Worm (Caenorhabditis elegans) whole organism, late embryonic: Measurements from ENCODE around the gene pept-2.

Source experiments
- K02D7.2 ChIP-seq: sonication (generic microtip); optimal IDR thresholded peaks from 2 replicates; lab custom pipeline; 2017; ENCODE audit warnings: mild to moderate bottlenecking, missing genetic modification characterization, missing compliant biosample characterization
- K09A11.1 ChIP-seq: sonication (generic microtip); optimal IDR thresholded peaks from 2 replicates; lab custom pipeline; 2017; ENCODE audit warnings: antibody characterized with exemption, mild to moderate bottlenecking, missing genetic modification characterization, missing compliant biosample characterization; ENCODE audit not compliant: insufficient read depth
- Y22D7AL.16 ChIP-seq: sonication (generic microtip); optimal IDR thresholded peaks from 2 replicates; lab custom pipeline; 2016; ENCODE audit warnings: missing genetic modification characterization, missing compliant biosample characterization
- ceh-14 ChIP-seq: sonication (generic microtip); optimal IDR thresholded peaks from 2 replicates; lab custom pipeline; 2016; ENCODE audit warnings: missing genotype, missing genetic modification characterization, missing compliant biosample characterization
- ceh-18 ChIP-seq: sonication (generic microtip); optimal IDR thresholded peaks from 2 replicates; lab custom pipeline; 2016; ENCODE audit warnings: missing genetic modification characterization, missing compliant biosample characterization
- ceh-19 ChIP-seq: fragments of 200-800 bp; sonication (Bioruptor generic); optimal IDR thresholded peaks from 2 replicates; lab custom pipeline; 2018; ENCODE audit warnings: mild to moderate bottlenecking, missing genetic modification characterization, missing compliant biosample characterization
- ceh-2 ChIP-seq: sonication (generic microtip); optimal IDR thresholded peaks from 2 replicates; lab custom pipeline; 2016; ENCODE audit warnings: missing genotype, missing genetic modification characterization, missing compliant biosample characterization
- ceh-22 ChIP-seq: sonication (generic microtip); optimal IDR thresholded peaks from 2 replicates; lab custom pipeline; 2017; ENCODE audit warnings: missing biosample characterization, missing genetic modification characterization
- ceh-30 ChIP-seq: fragments of 150-350 bp; optimal IDR thresholded peaks from 2 replicates; lab custom pipeline; 2014; ENCODE audit warnings: missing biosample characterization, missing genetic modification characterization
- ceh-31 ChIP-seq: sonication (generic microtip); optimal IDR thresholded peaks from 2 replicates; lab custom pipeline; 2016; ENCODE audit warnings: missing genetic modification characterization, missing compliant biosample characterization
- ceh-34 ChIP-seq: sonication (generic microtip); optimal IDR thresholded peaks from 2 replicates; lab custom pipeline; 2016; ENCODE audit warnings: mild to moderate bottlenecking, missing genetic modification characterization, missing compliant biosample characterization
- ceh-45 ChIP-seq: fragments of 200-800 bp; sonication (Bioruptor generic); IDR thresholded peaks from 2 replicates; pipeline ENCODE4 v1.3.6; 2022; ENCODE audit warnings: missing genetic modification reagents, missing genetic modification characterization, missing compliant biosample characterization
- ceh-48 ChIP-seq: sonication (generic microtip); optimal IDR thresholded peaks from 2 replicates; lab custom pipeline; 2016; ENCODE audit warnings: missing genetic modification characterization, inconsistent platforms, missing compliant biosample characterization
- ceh-6 ChIP-seq: fragments of 200-800 bp; sonication (Bioruptor generic); optimal IDR thresholded peaks from 2 replicates; lab custom pipeline; 2018; ENCODE audit warnings: mild to moderate bottlenecking, missing genetic modification characterization, missing compliant biosample characterization
- ceh-9 ChIP-seq: sonication (generic microtip); optimal IDR thresholded peaks from 2 replicates; lab custom pipeline; 2016; ENCODE audit warnings: mild to moderate bottlenecking, missing genetic modification characterization, inconsistent platforms, missing compliant biosample characterization
- dmd-4 ChIP-seq: sonication (generic microtip); optimal IDR thresholded peaks from 2 replicates; lab custom pipeline; 2016; ENCODE audit warnings: borderline replicate concordance, missing genetic modification characterization, missing compliant biosample characterization
- dve-1 ChIP-seq: sonication (generic microtip); optimal IDR thresholded peaks from 2 replicates; lab custom pipeline; 2017; ENCODE audit warnings: antibody characterized with exemption, mild to moderate bottlenecking, missing genetic modification characterization, missing compliant biosample characterization
- elt-2 ChIP-seq: sonication (generic microtip); optimal IDR thresholded peaks from 2 replicates; lab custom pipeline; 2016; ENCODE audit warnings: missing genetic modification reagents, missing genetic modification characterization, missing compliant biosample characterization
- elt-4 ChIP-seq: sonication (generic microtip); optimal IDR thresholded peaks from 2 replicates; lab custom pipeline; 2016; ENCODE audit warnings: missing genetic modification characterization, missing compliant biosample characterization
- ets-4 ChIP-seq: sonication (generic microtip); optimal IDR thresholded peaks from 2 replicates; lab custom pipeline; 2016; ENCODE audit warnings: missing genetic modification characterization, missing compliant biosample characterization
- fkh-10 ChIP-seq: fragments of 150-350 bp; optimal IDR thresholded peaks from 2 replicates; lab custom pipeline; 2014; ENCODE audit warnings: missing biosample characterization, missing genetic modification reagents, missing genetic modification characterization
- gmeb-2 ChIP-seq: sonication (generic microtip); optimal IDR thresholded peaks from 2 replicates; lab custom pipeline; 2016; ENCODE audit warnings: missing genetic modification characterization, inconsistent platforms, missing compliant biosample characterization
- hlh-13 ChIP-seq: fragments of 200-800 bp; sonication (Bioruptor generic); optimal IDR thresholded peaks from 2 replicates; lab custom pipeline; 2018; ENCODE audit warnings: mild to moderate bottlenecking, missing genetic modification characterization, missing compliant biosample characterization
- hlh-15 ChIP-seq: sonication (generic microtip); optimal IDR thresholded peaks from 2 replicates; lab custom pipeline; 2016; ENCODE audit warnings: missing genetic modification characterization, missing compliant biosample characterization
- hlh-6 ChIP-seq: sonication (generic microtip); optimal IDR thresholded peaks from 2 replicates; lab custom pipeline; 2016; ENCODE audit warnings: missing genotype, missing genetic modification characterization, missing compliant biosample characterization
- hlh-8 ChIP-seq: sonication (generic microtip); optimal IDR thresholded peaks from 2 replicates; lab custom pipeline; 2016; ENCODE audit warnings: missing genotype, missing genetic modification characterization, missing compliant biosample characterization
- lin-11 ChIP-seq: fragments of 200-800 bp; sonication (Bioruptor generic); optimal IDR thresholded peaks from 2 replicates; lab custom pipeline; 2018; ENCODE audit warnings: mild to moderate bottlenecking, missing genetic modification characterization, missing compliant biosample characterization
- nfya-1 ChIP-seq: sonication (generic microtip); optimal IDR thresholded peaks from 2 replicates; lab custom pipeline; 2017; ENCODE audit warnings: missing genetic modification characterization, mild to moderate bottlenecking, missing compliant biosample characterization, antibody characterized with exemption, moderate library complexity
- nhr-11 ChIP-seq: fragments of 150-350 bp; optimal IDR thresholded peaks from 2 replicates; lab custom pipeline; 2014; ENCODE audit warnings: missing biosample characterization, missing genetic modification characterization
- nhr-232 ChIP-seq: sonication (generic microtip); optimal IDR thresholded peaks from 2 replicates; lab custom pipeline; 2016; ENCODE audit warnings: missing genetic modification characterization, missing compliant biosample characterization
- npax-4 ChIP-seq: sonication (generic microtip); optimal IDR thresholded peaks from 2 replicates; lab custom pipeline; 2016; ENCODE audit warnings: missing genetic modification characterization, missing compliant biosample characterization
- pag-3 ChIP-seq: sonication (generic microtip); optimal IDR thresholded peaks from 2 replicates; lab custom pipeline; 2016; ENCODE audit warnings: missing compliant biosample characterization, missing genetic modification characterization, borderline replicate concordance
- pax-1 ChIP-seq: fragments of 150-350 bp; optimal IDR thresholded peaks from 2 replicates; lab custom pipeline; 2014; ENCODE audit warnings: missing biosample characterization, missing genetic modification characterization
- pha-4 ChIP-seq: fragments of 150-350 bp; optimal IDR thresholded peaks from 2 replicates; lab custom pipeline; 2018; ENCODE audit warnings: missing biosample characterization, missing genetic modification reagents, missing genetic modification characterization
- rnt-1 ChIP-seq: sonication (generic microtip); optimal IDR thresholded peaks from 2 replicates; lab custom pipeline; 2016; ENCODE audit warnings: missing genetic modification characterization, missing compliant biosample characterization
- sdc-2 ChIP-seq: sonication (generic microtip); optimal IDR thresholded peaks from 2 replicates; lab custom pipeline; 2016; ENCODE audit warnings: missing genotype, missing genetic modification characterization, missing compliant biosample characterization
- sox-2 ChIP-seq: fragments of 200-800 bp; sonication (Bioruptor generic); IDR thresholded peaks from 2 replicates; pipeline ENCODE4 v1.3.6; 2022; ENCODE audit warnings: missing genetic modification reagents, missing genetic modification characterization, missing compliant biosample characterization
- sox-4 ChIP-seq: sonication (generic microtip); optimal IDR thresholded peaks from 2 replicates; lab custom pipeline; 2017; ENCODE audit warnings: mild to moderate bottlenecking, missing genetic modification characterization, inconsistent platforms, missing compliant biosample characterization
- syd-9 ChIP-seq: sonication (generic microtip); optimal IDR thresholded peaks from 2 replicates; lab custom pipeline; 2016; ENCODE audit warnings: mild to moderate bottlenecking, missing genetic modification characterization, moderate library complexity, missing compliant biosample characterization
- tbx-2 ChIP-seq: sonication (generic microtip); optimal IDR thresholded peaks from 2 replicates; lab custom pipeline; 2016; ENCODE audit warnings: missing genetic modification characterization, missing compliant biosample characterization
- tbx-7 ChIP-seq: sonication (generic microtip); optimal IDR thresholded peaks from 2 replicates; lab custom pipeline; 2016; ENCODE audit warnings: missing genotype, missing genetic modification characterization, missing compliant biosample characterization
- ttx-3 ChIP-seq: sonication (generic microtip); optimal IDR thresholded peaks from 2 replicates; lab custom pipeline; 2016; ENCODE audit warnings: missing genetic modification reagents, missing genetic modification characterization, missing compliant biosample characterization
- unc-3 ChIP-seq, 2 experiments: fragments of 200-800 bp in 1 of 2; sonication (Bioruptor generic) in 1 of 2; sonication (generic microtip) in 1 of 2; conservative IDR thresholded peaks in 1 of 2; optimal IDR thresholded peaks in 1 of 2; 2 replicates each; pipeline versions ENCODE4 v1.3.6 to Lab custom; 2016 to 2022; ENCODE audit warnings: missing compliant biosample characterization in 2 of 2, missing genetic modification characterization in 2 of 2, missing genetic modification reagents in 1 of 2
- unc-42 ChIP-seq: sonication (generic microtip); optimal IDR thresholded peaks from 2 replicates; lab custom pipeline; 2016; ENCODE audit warnings: missing genotype, missing genetic modification characterization, missing compliant biosample characterization
- unc-55 ChIP-seq: sonication (generic microtip); optimal IDR thresholded peaks from 2 replicates; lab custom pipeline; 2017; ENCODE audit warnings: missing biosample characterization, missing genetic modification reagents, missing genetic modification characterization
- unc-86 ChIP-seq: sonication (generic microtip); optimal IDR thresholded peaks from 2 replicates; lab custom pipeline; 2016; ENCODE audit warnings: missing genetic modification characterization, missing compliant biosample characterization
- zip-5 ChIP-seq: sonication (generic microtip); optimal IDR thresholded peaks from 2 replicates; lab custom pipeline; 2016; ENCODE audit warnings: missing genetic modification characterization, missing compliant biosample characterization
- ztf-16 ChIP-seq: sonication (generic microtip); optimal IDR thresholded peaks from 2 replicates; lab custom pipeline; 2017; ENCODE audit warnings: missing genetic modification characterization, missing compliant biosample characterization

pept-2 gene

ce11 chrIV:10812099-10812498 is 21.6 kb downstream of the pept-2 start, which contains the start of gene miz-1:
Gene miz-1, plus strand, starts transcription at chrIV:10812399.
- TF ChIP-seq zip-5 (tag; lab: Kevin White, UChicago) (no peak), ceh-48 (tag; lab: Kevin White, UChicago) (no peak), elt-4 (no peak)

ce11 chrIV:10815950-10816349 is 25.5 kb downstream of the pept-2 start:
- no peak for TF ChIP-seq ceh-14 (tag; lab: Kevin White, UChicago)
- TF ChIP-seq ceh-22 (tag; lab: Kevin White, UChicago), result no peak
- TF ChIP-seq pag-3 (tag; lab: Kevin White, UChicago), result no peak
- TF ChIP-seq Y22D7AL.16 (tag; lab: Kevin White, UChicago), result no peak
- no peak for TF ChIP-seq nhr-11
- no peak for TF ChIP-seq tbx-2 (tag; lab: Kevin White, UChicago)

- no peak for TF ChIP-seq K09A11.1
- no peak for TF ChIP-seq unc-86
- peak; percentile 36 for TF ChIP-seq elt-2
- no peak for TF ChIP-seq nhr-11
- no peak for TF ChIP-seq ceh-30 (tag; lab: Kevin White, UChicago)
- TF ChIP-seq tbx-2 (tag; lab: Kevin White, UChicago), result peak; percentile 77
- TF ChIP-seq ceh-31 (tag; lab: Kevin White, UChicago), result peak; percentile 56
- no peak for TF ChIP-seq ceh-22 (tag; lab: Kevin White, UChicago)
- no peak for TF ChIP-seq dve-1 (tag; lab: Kevin White, UChicago)
- TF ChIP-seq zip-5 (tag; lab: Kevin White, UChicago), result no peak
- TF ChIP-seq dmd-4, result no peak
- no peak for TF ChIP-seq syd-9 (tag; lab: Kevin White, UChicago)
- TF ChIP-seq hlh-6 (tag; lab: Kevin White, UChicago), result no peak
- TF ChIP-seq unc-42 (tag; lab: Kevin White, UChicago), result no peak
- no peak for TF ChIP-seq ceh-45 (GFP tag; lab: Robert Waterston, UW)
- TF ChIP-seq gmeb-2, result no peak
- TF ChIP-seq ets-4, result no peak
- no peak for TF ChIP-seq hlh-13 (GFP tag; lab: Kevin White, UChicago)
- TF ChIP-seq pax-1 (tag; lab: Kevin White, UChicago), result no peak
- no peak for TF ChIP-seq fkh-10
- TF ChIP-seq tbx-7 (tag; lab: Kevin White, UChicago), result peak; percentile 1
- TF ChIP-seq hlh-8 (tag; lab: Kevin White, UChicago), result no peak
- no peak for TF ChIP-seq ceh-48 (tag; lab: Kevin White, UChicago)
- no peak for TF ChIP-seq nhr-232 (tag; lab: Kevin White, UChicago)
- TF ChIP-seq ceh-9, result no peak
- TF ChIP-seq ceh-19 (GFP tag; lab: Kevin White, UChicago), result no peak
- TF ChIP-seq unc-55 (GFP tag; lab: Kevin White, UChicago), result no peak
- TF ChIP-seq ceh-6 (GFP tag; lab: Kevin White, UChicago), result peak; percentile 42
- no peak for TF ChIP-seq unc-3 (GFP tag; conservative IDR thresholded peaks at IDR 0.05; lab: Robert Waterston, UW)
- TF ChIP-seq unc-3 (tag; optimal IDR thresholded peaks at IDR 0.05; lab: Kevin White, UChicago), result no peak
- peak; percentile 33 for TF ChIP-seq nfya-1 (tag; lab: Kevin White, UChicago)
- TF ChIP-seq sox-2 (GFP tag; lab: Robert Waterston, UW), result no peak
- no peak for TF ChIP-seq ceh-18 (tag; lab: Kevin White, UChicago)
- TF ChIP-seq pag-3 (tag; lab: Kevin White, UChicago), result no peak
- no peak for TF ChIP-seq lin-11 (tag; lab: Kevin White, UChicago)
- TF ChIP-seq ztf-16 (tag; lab: Kevin White, UChicago), result peak; percentile 43
- TF ChIP-seq sox-4, result no peak
- TF ChIP-seq hlh-15 (tag; lab: Kevin White, UChicago), result no peak
- peak; percentile 56 for TF ChIP-seq ceh-34 (tag; lab: Kevin White, UChicago)
- peak; percentile 10 for TF ChIP-seq ceh-14 (tag; lab: Kevin White, UChicago)
- peak; percentile 38 for TF ChIP-seq sdc-2 (tag; lab: Kevin White, UChicago)
- TF ChIP-seq ceh-2 (tag; lab: Kevin White, UChicago), result peak; percentile 71
- peak; percentile 47 for TF ChIP-seq rnt-1 (tag; lab: Kevin White, UChicago)
- no peak for TF ChIP-seq pha-4 (tag; lab: Kevin White, UChicago)
- no peak for TF ChIP-seq ttx-3 (tag; lab: Kevin White, UChicago)
- TF ChIP-seq K02D7.2, result no peak
- TF ChIP-seq npax-4 (tag; lab: Kevin White, UChicago), result no peak
These were observed 26.6 kb downstream of the pept-2 start for ce11 chrIV:10817030-10817429.
